Worm (Caenorhabditis elegans): ENCODE results near the gene ZK1067.3.

DNA sequence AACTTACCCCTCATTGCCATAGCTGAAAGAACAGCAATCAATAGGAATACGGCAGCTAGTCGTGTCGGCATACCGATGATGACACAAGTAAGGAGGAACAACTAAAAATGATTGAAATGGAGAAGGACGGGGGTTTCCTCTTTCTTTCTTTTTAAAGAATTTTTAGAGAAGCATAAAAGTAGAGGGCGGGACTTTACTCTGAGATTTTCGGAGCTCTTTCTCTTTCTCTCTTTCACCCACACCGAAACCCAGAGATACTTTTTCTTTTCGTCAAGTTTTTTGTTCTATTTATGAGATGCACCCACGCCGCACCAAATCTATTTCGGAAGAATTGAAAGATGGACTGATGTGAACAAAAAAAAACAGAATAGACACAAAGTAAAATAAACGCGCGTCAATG, 23.6 kb downstream of the ZK1067.3 start, which contains the start of gene T26C5.5:
- TF ChIP-seq lin-13 (tag; optimal IDR thresholded peaks at IDR 0.05), result no peak
- TF ChIP-seq mab-5 (tag; optimal IDR thresholded peaks at IDR 0.05), result no peak
- TF ChIP-seq ztf-11 (tag; optimal IDR thresholded peaks at IDR 0.05), result no peak
- no peak for TF ChIP-seq snpc-4 (tag; optimal IDR thresholded peaks at IDR 0.05)
